Fruit fly (Drosophila melanogaster): ENCODE data around the gene Prosbeta3.

The Prosbeta3 gene

DNA sequence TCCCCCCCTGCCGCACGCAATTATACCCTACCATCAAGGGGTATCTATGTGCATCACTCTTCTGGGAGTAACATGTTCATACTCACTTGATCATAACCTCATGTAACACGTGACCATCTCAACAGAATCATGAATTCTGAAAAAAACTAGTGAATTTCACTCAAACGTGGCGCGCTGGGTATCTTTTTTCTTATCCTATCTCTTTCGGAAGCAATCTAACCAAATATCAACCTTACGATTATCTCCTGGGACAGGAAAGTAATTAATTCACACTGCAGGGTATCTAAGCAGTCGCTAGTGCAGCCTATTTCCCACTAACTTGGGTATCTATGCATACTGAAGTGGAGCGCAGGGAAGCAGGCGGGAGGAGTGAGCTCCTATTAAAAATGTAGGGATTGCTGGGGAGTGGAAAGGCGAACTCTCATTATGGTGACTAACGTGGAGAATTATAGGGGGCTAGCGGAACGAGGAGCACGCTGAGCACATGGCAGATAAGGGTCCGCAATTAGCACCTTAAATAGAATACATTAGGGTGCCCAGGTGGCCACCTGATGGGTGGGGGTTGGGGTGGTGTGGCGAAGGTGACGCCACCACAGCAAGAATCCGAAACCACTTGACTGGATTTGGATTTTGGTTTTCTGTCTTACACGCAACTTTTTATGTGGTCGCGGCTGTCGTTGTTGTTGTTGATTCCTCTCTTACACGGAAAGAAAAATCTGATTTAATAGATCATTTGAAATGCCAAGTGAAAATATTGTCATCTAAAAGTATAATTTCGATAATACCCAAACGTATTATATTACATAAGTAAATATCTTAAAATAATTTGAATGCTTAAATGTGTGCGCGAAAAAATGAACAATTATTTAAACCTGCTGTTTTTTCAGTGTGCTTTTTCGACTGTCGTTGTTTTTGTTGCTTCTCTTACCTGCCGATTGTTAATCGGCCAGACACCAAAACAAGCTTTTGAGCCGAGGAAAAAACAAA is 49.4 kb upstream of the Prosbeta3 start (continued):
- TF ChIP-seq kay (GFP tag; optimal IDR thresholded peaks at IDR 0.05) (peak; percentile 56), Nf-YB (GFP tag; optimal IDR thresholded peaks at IDR 0.05) (peak; percentile 83), CG8478 (optimal IDR thresholded peaks at IDR 0.05) (no peak), Bdp1 (GFP tag; optimal IDR thresholded peaks at IDR 0.05) (peak; percentile 23), ken (GFP tag; IDR thresholded peaks at IDR 0.05) (no peak), MBD-R2 (GFP tag; IDR thresholded peaks at IDR 0.05) (no peak), pfk (GFP tag; optimal IDR thresholded peaks at IDR 0.05) (no peak), CG12219 (GFP tag; optimal IDR thresholded peaks at IDR 0.05) (peak; percentile 92), Antp (GFP tag; optimal IDR thresholded peaks at IDR 0.05) (peak; percentile 66), CG3838 (GFP tag; optimal IDR thresholded peaks at IDR 0.05) (peak; percentile 83), wdn (GFP tag; IDR thresholded peaks at IDR 0.05) (no peak), Rfx (GFP tag; IDR thresholded peaks at IDR 0.05) (no peak), ato (GFP tag; IDR thresholded peaks at IDR 0.05; ENCODE audit: partially characterized antibody) (no peak), CG4360 (GFP tag; IDR thresholded peaks at IDR 0.05) (no peak), chn (GFP tag; optimal IDR thresholded peaks at IDR 0.05) (peak; percentile 51), Max (GFP tag; optimal IDR thresholded peaks at IDR 0.05) (peak; percentile 86), nau (GFP tag; optimal IDR thresholded peaks at IDR 0.05) (peak; percentile 85), B-H1 (GFP tag; IDR thresholded peaks at IDR 0.05) (no peak), crc (GFP tag; optimal IDR thresholded peaks at IDR 0.05) (peak; percentile 71), CG31224 (GFP tag; IDR thresholded peaks at IDR 0.05) (no peak), CG1832 (GFP tag; optimal IDR thresholded peaks at IDR 0.05) (no peak), Pdp1 (GFP tag; optimal IDR thresholded peaks at IDR 0.05) (peak; percentile 77 to 92), Fer1 (GFP tag; optimal IDR thresholded peaks at IDR 0.05) (peak; percentile 96), CG43689 (GFP tag; IDR thresholded peaks at IDR 0.05) (no peak), dmrt99B (tag; optimal IDR thresholded peaks at IDR 0.05) (peak; percentile 97), CG32532 (GFP tag; IDR thresholded peaks at IDR 0.05) (no peak), Xbp1 (GFP tag; optimal IDR thresholded peaks at IDR 0.05) (peak; percentile 92), CG6654 (GFP tag; optimal IDR thresholded peaks at IDR 0.05) (peak; percentile 75), CG6813 (GFP tag; optimal IDR thresholded peaks at IDR 0.05) (peak; percentile 91), vnd (GFP tag; IDR thresholded peaks at IDR 0.05; ENCODE audit: partially characterized antibody) (no peak), rib (GFP tag; IDR thresholded peaks at IDR 0.05) (no peak), Dip3 (GFP tag; optimal IDR thresholded peaks at IDR 0.05) (peak; percentile 77), gsb-n (tag; optimal IDR thresholded peaks at IDR 0.05) (peak; percentile 92), MTF-1 (GFP tag; optimal IDR thresholded peaks at IDR 0.05; ENCODE audit: borderline replicate concordance) (peak; percentile 86), CG34376 (GFP tag; optimal IDR thresholded peaks at IDR 0.05) (peak; percentile 85), CG4328 (GFP tag; optimal IDR thresholded peaks at IDR 0.05) (peak; percentile 86), cad (GFP tag; optimal IDR thresholded peaks at IDR 0.05) (no peak), CG17568 (GFP tag; optimal IDR thresholded peaks at IDR 0.05) (peak; percentile 89), CG1024 (GFP tag; IDR thresholded peaks at IDR 0.05) (no peak), CG18599 (GFP tag; optimal IDR thresholded peaks at IDR 0.05) (peak; percentile 96), CG30431 (GFP tag; optimal IDR thresholded peaks at IDR 0.05) (peak; percentile 68), D (optimal IDR thresholded peaks at IDR 0.05) (no peak), D (GFP tag; optimal IDR thresholded peaks at IDR 0.05) (peak; percentile 89), Doc3 (GFP tag; IDR thresholded peaks at IDR 0.05; ENCODE audit: partially characterized antibody) (no peak), tap (tag; optimal IDR thresholded peaks at IDR 0.05) (peak; percentile 96), Hsf (GFP tag; optimal IDR thresholded peaks at IDR 0.05) (peak; percentile 83), grau (tag; optimal IDR thresholded peaks at IDR 0.05) (peak; percentile 95), toy (GFP tag; IDR thresholded peaks at IDR 0.05) (no peak), CG1603 (tag; optimal IDR thresholded peaks at IDR 0.05) (peak; percentile 93)

All from whole organism, embryonic.